Fruit fly (Drosophila melanogaster) whole organism, embryonic: Measurements from ENCODE around the gene CG11839.
A peak's percentile ranks its signal among the peaks of the same experiment; 100 is the strongest.

Experiments used
- Aef1 ChIP-seq: fragments of 200-800 bp; sonication (Bioruptor generic); IDR thresholded peaks from 3 replicates; pipeline ENCODE4 v1.3.6; 2022; ENCODE audit warnings: missing biosample characterization, missing genetic modification characterization
- Asciz ChIP-seq: fragments of 200-800 bp; sonication (Bioruptor generic); optimal IDR thresholded peaks from 2 replicates; lab custom pipeline; 2017; ENCODE audit warnings: missing biosample characterization, mild to moderate bottlenecking, missing genetic modification characterization, missing genetic modification reagents
- CG1024 ChIP-seq: fragments of 200-800 bp; sonication (Bioruptor generic); IDR thresholded peaks from 2 replicates; pipeline ENCODE4 v1.3.6; 2022; ENCODE audit warnings: missing biosample characterization, missing genetic modification characterization
- CG10366 ChIP-seq: fragments of 200-800 bp; sonication (Bioruptor generic); IDR thresholded peaks from 2 replicates; pipeline ENCODE4 v1.3.6; 2022; ENCODE audit warnings: missing biosample characterization, missing genetic modification characterization
- CG10979 ChIP-seq: fragments of 200-800 bp; sonication (Bioruptor generic); optimal IDR thresholded peaks from 2 replicates; lab custom pipeline; 2018; ENCODE audit warnings: missing biosample characterization, mild to moderate bottlenecking, missing genetic modification characterization, moderate library complexity
- CG11085 ChIP-seq: fragments of 200-800 bp; sonication (Bioruptor generic); IDR thresholded peaks from 2 replicates; pipeline ENCODE4 v1.3.6; 2022; ENCODE audit warnings: missing biosample characterization, missing genetic modification characterization
- CG11247 ChIP-seq: fragments of 200-800 bp; sonication (Bioruptor generic); IDR thresholded peaks from 2 replicates; pipeline ENCODE4 v1.3.6; 2022; ENCODE audit warnings: missing biosample characterization, missing genetic modification characterization
- CG12219 ChIP-seq: fragments of 200-800 bp; sonication (Bioruptor generic); optimal IDR thresholded peaks from 3 replicates; lab custom pipeline; 2018; ENCODE audit warnings: missing biosample characterization, mild to moderate bottlenecking, missing genetic modification characterization
- CG12744 ChIP-seq: fragments of 200-800 bp; sonication (Bioruptor generic); optimal IDR thresholded peaks from 2 replicates; lab custom pipeline; 2016; ENCODE audit warnings: missing biosample characterization, missing genetic modification characterization
- CG14050 ChIP-seq: fragments of 200-800 bp; sonication (Bioruptor generic); IDR thresholded peaks from 3 replicates; pipeline ENCODE4 v1.3.6; 2022; ENCODE audit warnings: missing biosample characterization, missing genetic modification characterization
- CG17359 ChIP-seq: fragments of 200-800 bp; sonication (Bioruptor generic); optimal IDR thresholded peaks from 3 replicates; lab custom pipeline; 2018; ENCODE audit warnings: missing biosample characterization, mild to moderate bottlenecking, missing genetic modification characterization, moderate library complexity
- CG18262 ChIP-seq: fragments of 200-800 bp; optimal IDR thresholded peaks from 3 replicates; lab custom pipeline; 2019; ENCODE audit warnings: missing biosample characterization, mild to moderate bottlenecking, missing genetic modification characterization, moderate library complexity
- CG31441 ChIP-seq: fragments of 200-800 bp; sonication (Bioruptor generic); IDR thresholded peaks from 2 replicates; pipeline ENCODE4 v1.3.6; 2022; ENCODE audit warnings: missing biosample characterization, missing genetic modification characterization
- CG3838 ChIP-seq: fragments of 200-800 bp; sonication (Bioruptor generic); optimal IDR thresholded peaks from 3 replicates; lab custom pipeline; 2016; ENCODE audit warnings: missing biosample characterization, missing genetic modification characterization
- CG3995 ChIP-seq: fragments of 200-800 bp; sonication (Bioruptor generic); optimal IDR thresholded peaks from 3 replicates; lab custom pipeline; 2016; ENCODE audit warnings: missing biosample characterization, missing genetic modification characterization
- CG4730 ChIP-seq: fragments of 200-800 bp; sonication (Bioruptor generic); IDR thresholded peaks from 2 replicates; pipeline ENCODE4 v1.3.6; 2022; ENCODE audit warnings: missing biosample characterization, missing genetic modification characterization
- CG5180 ChIP-seq: fragments of 200-800 bp; sonication (Bioruptor generic); optimal IDR thresholded peaks from 3 replicates; lab custom pipeline; 2017; ENCODE audit warnings: missing biosample characterization, missing genetic modification characterization, mild to moderate bottlenecking, moderate library complexity, missing genetic modification reagents
- CG5953 ChIP-seq: fragments of 200-800 bp; sonication (Bioruptor generic); IDR thresholded peaks from 2 replicates; pipeline ENCODE4 v1.3.6; 2022; ENCODE audit warnings: missing biosample characterization, missing genetic modification characterization
- CG6254 ChIP-seq: fragments of 200-800 bp; sonication (Bioruptor generic); optimal IDR thresholded peaks from 3 replicates; lab custom pipeline; 2017; ENCODE audit warnings: mild to moderate bottlenecking, missing biosample characterization, missing genetic modification reagents, missing genetic modification characterization
- CG6272 ChIP-seq: fragments of 200-800 bp; sonication (Bioruptor generic); IDR thresholded peaks from 2 replicates; pipeline ENCODE4 v1.3.6; 2022; ENCODE audit warnings: missing biosample characterization, missing genetic modification characterization
- CG8388 ChIP-seq: fragments of 200-800 bp; sonication (Bioruptor generic); optimal IDR thresholded peaks from 2 replicates; lab custom pipeline; 2019; ENCODE audit warnings: missing biosample characterization, mild to moderate bottlenecking, missing genetic modification characterization, moderate library complexity
- CG9727 ChIP-seq: fragments of 200-800 bp; sonication (Bioruptor generic); optimal IDR thresholded peaks from 3 replicates; lab custom pipeline; 2017; ENCODE audit warnings: missing biosample characterization, mild to moderate bottlenecking, missing genetic modification characterization
- Dbx ChIP-seq: fragments of 200-800 bp; sonication (Bioruptor generic); IDR thresholded peaks from 3 replicates; pipeline ENCODE4 v1.3.6; 2022; ENCODE audit warnings: missing biosample characterization, missing genetic modification characterization
- Drgx ChIP-seq: fragments of 200-800 bp; sonication (Bioruptor generic); IDR thresholded peaks from 2 replicates; pipeline ENCODE4 v1.3.6; 2022; ENCODE audit warnings: missing biosample characterization, missing genetic modification characterization
- E2f2 ChIP-seq: fragments of 200-800 bp; sonication (Bioruptor generic); IDR thresholded peaks from 2 replicates; pipeline ENCODE4 v1.3.6; 2022; ENCODE audit warnings: missing biosample characterization, missing genetic modification characterization
- H2.0 ChIP-seq: fragments of 200-800 bp; sonication (Bioruptor generic); IDR thresholded peaks from 2 replicates; pipeline ENCODE4 v1.3.6; 2022; ENCODE audit warnings: missing biosample characterization, missing genetic modification characterization
- Hr3 ChIP-seq: fragments of 200-800 bp; sonication (Bioruptor generic); optimal IDR thresholded peaks from 3 replicates; lab custom pipeline; 2016; ENCODE audit warnings: missing biosample characterization, missing genetic modification characterization
- Hr39 ChIP-seq: fragments of >200 bp; optimal IDR thresholded peaks from 2 replicates; lab custom pipeline; 2017
- Mad ChIP-seq: fragments of 200-800 bp; sonication (Bioruptor generic); optimal IDR thresholded peaks from 2 replicates; lab custom pipeline; 2016; ENCODE audit warnings: missing biosample characterization, missing genetic modification characterization
- NK7.1 ChIP-seq: fragments of 200-800 bp; sonication (Bioruptor generic); optimal IDR thresholded peaks from 3 replicates; lab custom pipeline; 2016; ENCODE audit warnings: missing biosample characterization, missing genetic modification characterization
- Nf-YA ChIP-seq: fragments of 200-800 bp; sonication (Bioruptor generic); IDR thresholded peaks from 2 replicates; pipeline ENCODE4 v1.3.6; 2022; ENCODE audit warnings: missing biosample characterization, missing genetic modification characterization
- Nf-YC ChIP-seq: fragments of 200-800 bp; optimal IDR thresholded peaks from 3 replicates; lab custom pipeline; 2019; ENCODE audit warnings: missing biosample characterization, mild to moderate bottlenecking, missing genetic modification characterization, moderate library complexity
- Side ChIP-seq: fragments of 200-800 bp; sonication (Bioruptor generic); optimal IDR thresholded peaks from 2 replicates; lab custom pipeline; 2016; ENCODE audit warnings: missing biosample characterization, missing genetic modification characterization
- Sox102F ChIP-seq: fragments of 200-800 bp; sonication (Bioruptor generic); optimal IDR thresholded peaks from 2 replicates; lab custom pipeline; 2018; ENCODE audit warnings: missing biosample characterization, mild to moderate bottlenecking, missing genetic modification characterization, moderate library complexity
- Trl ChIP-seq, 3 experiments: fragments of >200 bp in 2 of 3; fragments of 200-800 bp in 1 of 3; sonication (Bioruptor generic) in 1 of 3; optimal IDR thresholded peaks; 2 replicates in 1 of 3; 3 replicates in 2 of 3; lab custom pipeline; 2016 to 2017; ENCODE audit warnings: missing biosample characterization in 1 of 3, missing genetic modification characterization in 1 of 3
- ab ChIP-seq: fragments of 200-800 bp; sonication (Bioruptor generic); optimal IDR thresholded peaks from 2 replicates; lab custom pipeline; 2016; ENCODE audit warnings: missing biosample characterization, missing genetic modification characterization
- abd-A ChIP-seq: fragments of 200-800 bp; sonication (Bioruptor generic); optimal IDR thresholded peaks from 3 replicates; lab custom pipeline; 2019; ENCODE audit warnings: missing biosample characterization, mild to moderate bottlenecking, missing genetic modification characterization, moderate library complexity
- bsh ChIP-seq, 2 experiments: fragments of 200-800 bp; sonication (Bioruptor generic); optimal IDR thresholded peaks; 2 replicates each; lab custom pipeline; 2017 to 2018; ENCODE audit warnings: mild to moderate bottlenecking in 2 of 2, missing biosample characterization in 2 of 2, missing genetic modification characterization in 2 of 2, moderate library complexity in 1 of 2
- disco-r ChIP-seq: fragments of 200-800 bp; sonication (Bioruptor generic); optimal IDR thresholded peaks from 2 replicates; lab custom pipeline; 2016; ENCODE audit warnings: missing biosample characterization, missing genetic modification characterization
- exex ChIP-seq: fragments of 200-800 bp; sonication (Bioruptor generic); optimal IDR thresholded peaks from 4 replicates; lab custom pipeline; 2018; ENCODE audit warnings: missing biosample characterization, mild to moderate bottlenecking, missing genetic modification characterization, moderate library complexity
- fd3F ChIP-seq: fragments of 200-800 bp; sonication (Bioruptor generic); optimal IDR thresholded peaks from 2 replicates; lab custom pipeline; 2018; ENCODE audit warnings: missing biosample characterization, mild to moderate bottlenecking, missing genetic modification characterization, moderate library complexity
- hth ChIP-seq: fragments of >200 bp; optimal IDR thresholded peaks from 2 replicates; lab custom pipeline; 2017; ENCODE audit warnings: inconsistent platforms
- org-1 ChIP-seq: fragments of 200-800 bp; sonication (Bioruptor generic); optimal IDR thresholded peaks from 2 replicates; lab custom pipeline; 2017; ENCODE audit warnings: missing biosample characterization, missing genetic modification characterization
- pita ChIP-seq: fragments of 200-800 bp; sonication (Bioruptor generic); optimal IDR thresholded peaks from 2 replicates; lab custom pipeline; 2017; ENCODE audit warnings: missing biosample characterization, mild to moderate bottlenecking, missing genetic modification characterization
- prd ChIP-seq, 3 experiments: fragments of >200 bp in 2 of 3; fragments of 200-800 bp in 1 of 3; sonication (Bioruptor generic) in 1 of 3; optimal IDR thresholded peaks in 2 of 3; IDR thresholded peaks in 1 of 3; 2 replicates in 2 of 3; 3 replicates in 1 of 3; pipeline versions ENCODE4 v1.3.6 to Lab custom; 2017 to 2022; ENCODE audit warnings: missing biosample characterization in 1 of 3, missing genetic modification characterization in 1 of 3
- repo ChIP-seq: fragments of 200-800 bp; sonication (Bioruptor generic); optimal IDR thresholded peaks from 2 replicates; lab custom pipeline; 2016; ENCODE audit warnings: missing biosample characterization, missing genetic modification characterization
- sqz ChIP-seq: fragments of 200-800 bp; sonication (Bioruptor generic); optimal IDR thresholded peaks from 3 replicates; lab custom pipeline; 2018; ENCODE audit warnings: missing biosample characterization, mild to moderate bottlenecking, missing genetic modification characterization
- tll ChIP-seq, 2 experiments: fragments of 200-800 bp in 1 of 2; fragments of >200 bp in 1 of 2; sonication (Bioruptor generic) in 1 of 2; optimal IDR thresholded peaks; 2 replicates each; lab custom pipeline; 2017 to 2019; ENCODE audit warnings: missing biosample characterization in 2 of 2, missing genetic modification characterization in 2 of 2, mild to moderate bottlenecking in 1 of 2, moderate library complexity in 1 of 2
- wdn ChIP-seq: fragments of 200-800 bp; sonication (Bioruptor generic); IDR thresholded peaks from 2 replicates; pipeline ENCODE4 v1.3.6; 2022; ENCODE audit warnings: missing biosample characterization, missing genetic modification characterization
- yki ChIP-seq: fragments of >200 bp; optimal IDR thresholded peaks from 3 replicates; lab custom pipeline; 2018

CG11839 gene

dm6 chr3R:25024895-25025557 lies 44.7 kb upstream of the CG11839 start, which contains the start of the genes EMC6 and Hr96 (continued):
- peak; percentile 93 for TF ChIP-seq Hr3 (GFP tag; lab: Kevin White, UChicago)
- peak; percentile 89 for TF ChIP-seq CG3838 (GFP tag; lab: Kevin White, UChicago)
- peak; percentile 91 for TF ChIP-seq CG14050 (GFP tag; lab: Robert Waterston, UW)
- peak; percentile 93 for TF ChIP-seq CG5953 (GFP tag; lab: Robert Waterston, UW)
- TF ChIP-seq yki (lab: Kevin White, UChicago), result no peak
- peak; percentile 78 for TF ChIP-seq org-1 (GFP tag; lab: Kevin White, UChicago)
- peak; percentile 90 for TF ChIP-seq H2.0 (GFP tag; lab: Robert Waterston, UW)
- peak; percentile 93 for TF ChIP-seq Sox102F
- peak; percentile 75 for TF ChIP-seq E2f2 (GFP tag; lab: Robert Waterston, UW)
- peak; percentile 91 for TF ChIP-seq CG6272 (GFP tag; lab: Robert Waterston, UW)
- peak; percentile 86 for TF ChIP-seq disco-r
- peak; percentile 78 for TF ChIP-seq CG6254
- TF ChIP-seq Mad (GFP tag; lab: Kevin White, UChicago), result peak; percentile 95
- TF ChIP-seq exex (tag; lab: Kevin White, UChicago), result peak; percentile 85
- peak; percentile 98 for TF ChIP-seq Aef1 (GFP tag; lab: Robert Waterston, UW)
- TF ChIP-seq CG11085, result peak; percentile 90
- peak; percentile 93 for TF ChIP-seq wdn
- TF ChIP-seq CG10366 (GFP tag; lab: Robert Waterston, UW), result peak; percentile 93
- TF ChIP-seq CG31441 (GFP tag; lab: Robert Waterston, UW), result peak; percentile 94
- no peak for TF ChIP-seq pita (GFP tag; lab: Kevin White, UChicago)
- TF ChIP-seq Nf-YA (GFP tag; lab: Robert Waterston, UW), result peak; percentile 79
- peak; percentile 81 for TF ChIP-seq CG1024 (GFP tag; lab: Robert Waterston, UW)
- TF ChIP-seq CG12219 (GFP tag; lab: Kevin White, UChicago), result peak; percentile 86
- no peak for TF ChIP-seq abd-A (tag; lab: Kevin White, UChicago)
- TF ChIP-seq CG4730 (GFP tag; lab: Robert Waterston, UW), result peak; percentile 93
- TF ChIP-seq CG8388, result peak; percentile 87
- peak; percentile 77 for TF ChIP-seq ab (GFP tag; lab: Kevin White, UChicago)
- peak; percentile 72 for TF ChIP-seq CG3995 (GFP tag; lab: Kevin White, UChicago)
- TF ChIP-seq Drgx, result peak; percentile 92
- peak; percentile 96 for TF ChIP-seq Dbx
- TF ChIP-seq CG17359 (tag; lab: Kevin White, UChicago), result peak; percentile 93
- TF ChIP-seq tll (GFP tag; optimal IDR thresholded peaks at IDR 0.05; lab: Kevin White, UChicago), result peak in 1 of 2 experiments; percentile 34
- no peak for TF ChIP-seq CG5180
- TF ChIP-seq CG11247 (GFP tag; lab: Robert Waterston, UW), result peak; percentile 93
- peak; percentile 84 for TF ChIP-seq Nf-YC
- TF ChIP-seq prd (optimal IDR thresholded peaks at IDR 0.05; lab: Kevin White, UChicago), result no peak
- TF ChIP-seq prd (GFP tag; IDR thresholded peaks at IDR 0.05; lab: Robert Waterston, UW), result peak; percentile 96
- TF ChIP-seq Asciz, result peak; percentile 83
- no peak for TF ChIP-seq Hr39 (lab: Kevin White, UChicago)
- no peak for TF ChIP-seq hth (lab: Kevin White, UChicago)
- TF ChIP-seq CG10979 (tag; lab: Kevin White, UChicago), result peak; percentile 90
- peak; percentile 89 for TF ChIP-seq CG18262 (tag; lab: Kevin White, UChicago)
- TF ChIP-seq Trl (optimal IDR thresholded peaks at IDR 0.05; lab: Kevin White, UChicago), result no peak
- TF ChIP-seq Trl (GFP tag; optimal IDR thresholded peaks at IDR 0.05; lab: Kevin White, UChicago), result peak; percentile 95
- TF ChIP-seq sqz (GFP tag; lab: Kevin White, UChicago), result no peak
- TF ChIP-seq fd3F (GFP tag; lab: Kevin White, UChicago), result peak; percentile 91
- peak; percentile 84 for TF ChIP-seq NK7.1 (GFP tag; lab: Kevin White, UChicago)
- TF ChIP-seq repo (GFP tag; lab: Kevin White, UChicago), result peak; percentile 82
- peak; percentile 93 for TF ChIP-seq CG9727 (GFP tag; lab: Kevin White, UChicago)
- peak; percentile 61 to 95 for TF ChIP-seq bsh (GFP tag; optimal IDR thresholded peaks at IDR 0.05; lab: Kevin White, UChicago)
- TF ChIP-seq CG12744 (GFP tag; lab: Kevin White, UChicago), result peak; percentile 94
- peak; percentile 92 for TF ChIP-seq Side (GFP tag; lab: Kevin White, UChicago)
